Worm (Caenorhabditis elegans): ENCODE results near the gene acs-4.

Gene acs-4

DNA sequence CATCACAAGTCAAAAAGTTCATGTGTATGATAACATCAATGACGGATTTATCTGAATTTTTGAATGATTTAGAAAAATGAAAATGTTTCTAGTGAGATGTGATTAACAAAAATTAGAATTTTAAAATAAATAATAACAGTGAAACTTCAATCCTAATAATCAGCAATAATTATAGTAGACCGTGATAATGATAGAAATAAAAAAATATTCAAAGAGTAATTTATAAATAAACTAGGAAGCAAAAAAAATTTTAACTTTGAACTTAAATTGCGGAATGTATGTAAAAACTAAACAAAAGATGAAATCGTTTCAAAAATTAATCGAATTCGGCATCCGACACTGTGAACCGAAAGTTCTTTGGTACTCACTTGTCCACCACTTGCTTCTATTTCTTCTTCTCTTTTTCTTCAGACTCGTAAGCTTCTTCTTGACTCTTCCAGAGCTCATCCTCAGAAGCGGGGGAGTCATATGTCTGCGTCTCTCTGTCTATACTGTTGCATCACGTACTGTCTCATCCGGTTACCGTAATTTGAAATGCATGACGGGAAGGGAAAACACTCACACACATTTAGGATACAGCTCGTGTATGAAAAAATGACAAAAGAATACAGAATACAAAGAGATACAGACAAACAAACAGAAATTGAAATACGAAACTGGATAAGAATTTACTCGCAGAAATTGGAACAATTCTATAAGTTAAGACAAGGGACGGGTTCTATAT is 25.5 kb downstream of the acs-4 start, which contains the start of gene mec-14:
TSS of gene mec-14 (minus strand) at position 51 of the 724 bp plus-strand sequence.
- TF ChIP-seq fkh-6 (tag; optimal IDR thresholded peaks at IDR 0.05) (no peak), dve-1 (tag; optimal IDR thresholded peaks at IDR 0.05) (no peak), Y22D7AL.16 (tag; optimal IDR thresholded peaks at IDR 0.05) (no peak), ceh-22 (tag; optimal IDR thresholded peaks at IDR 0.05) (no peak)

DNA sequence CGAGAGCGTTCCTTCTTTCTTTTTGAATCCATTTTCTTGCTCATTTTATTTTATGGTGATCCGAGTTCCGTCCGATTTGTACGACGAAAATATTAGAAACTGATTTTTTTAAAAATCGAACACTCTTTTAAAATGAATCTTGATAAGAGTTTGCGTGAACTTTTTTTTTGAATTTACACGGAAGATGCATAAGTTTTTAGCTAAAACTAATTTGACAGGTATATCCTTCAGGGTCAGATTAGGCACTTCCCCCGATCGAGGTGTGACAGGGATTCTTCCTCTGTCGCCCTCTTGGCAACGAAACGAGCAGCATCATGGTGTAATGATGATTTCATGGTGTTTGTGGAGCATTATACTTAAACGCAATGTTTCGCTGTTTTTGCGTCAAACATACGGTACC is 27.7 kb downstream of the acs-4 start, which contains the start of gene F37C12.18:
TSS of gene F37C12.18 (minus strand) at position 101 of the 400 bp plus-strand sequence.
- TF ChIP-seq hlh-6 (tag; optimal IDR thresholded peaks at IDR 0.05) (no peak), unc-55 (GFP tag; optimal IDR thresholded peaks at IDR 0.05) (no peak), F13H6.1 (tag; optimal IDR thresholded peaks at IDR 0.05) (no peak), tbx-2 (tag; optimal IDR thresholded peaks at IDR 0.05) (no peak), ceh-19 (GFP tag; optimal IDR thresholded peaks at IDR 0.05) (no peak), ceh-9 (tag; optimal IDR thresholded peaks at IDR 0.05) (no peak), elt-4 (tag; optimal IDR thresholded peaks at IDR 0.05) (no peak), pha-4 (tag; optimal IDR thresholded peaks at IDR 0.05) (no peak), ets-4 (tag; optimal IDR thresholded peaks at IDR 0.05) (no peak), ref-2 (tag; optimal IDR thresholded peaks at IDR 0.05) (no peak), zip-5 (tag; optimal IDR thresholded peaks at IDR 0.05) (no peak), unc-3 (GFP tag; conservative IDR thresholded peaks at IDR 0.05) (no peak), unc-3 (tag; optimal IDR thresholded peaks at IDR 0.05) (no peak), sox-2 (GFP tag; IDR thresholded peaks at IDR 0.05) (no peak), ceh-34 (tag; optimal IDR thresholded peaks at IDR 0.05) (no peak), nhr-232 (tag; optimal IDR thresholded peaks at IDR 0.05) (no peak), pag-3 (tag; optimal IDR thresholded peaks at IDR 0.05; ENCODE audit: borderline replicate concordance) (no peak), K02D7.2 (tag; optimal IDR thresholded peaks at IDR 0.05) (no peak), ahr-1 (tag; optimal IDR thresholded peaks at IDR 0.05) (no peak)

DNA sequence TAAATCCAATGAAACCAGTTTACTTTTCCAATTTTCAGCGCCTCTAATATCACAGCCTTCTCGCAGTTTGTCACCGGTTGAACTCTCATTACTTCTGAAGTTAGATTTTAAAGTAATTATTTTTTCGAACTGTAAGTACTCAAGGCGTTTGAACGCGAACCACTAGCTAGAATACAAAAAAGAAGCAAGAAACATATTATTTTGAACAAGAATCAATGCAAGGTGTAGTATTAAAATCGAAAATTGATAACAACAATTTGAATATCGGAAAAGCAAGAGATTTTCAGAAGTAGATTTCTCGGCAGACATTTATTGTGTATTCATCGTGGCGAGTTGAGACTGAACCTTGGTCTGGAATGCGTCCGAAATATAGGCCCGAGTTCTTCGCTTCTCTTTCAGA is 30.3 kb downstream of the acs-4 start, which contains the start of gene exos-9:
TSS of gene exos-9 (minus strand) at position 101 of the 400 bp plus-strand sequence.
- TF ChIP-seq npax-4 (tag; optimal IDR thresholded peaks at IDR 0.05) (no peak), pha-4 (tag; optimal IDR thresholded peaks at IDR 0.05) (no peak)

DNA sequence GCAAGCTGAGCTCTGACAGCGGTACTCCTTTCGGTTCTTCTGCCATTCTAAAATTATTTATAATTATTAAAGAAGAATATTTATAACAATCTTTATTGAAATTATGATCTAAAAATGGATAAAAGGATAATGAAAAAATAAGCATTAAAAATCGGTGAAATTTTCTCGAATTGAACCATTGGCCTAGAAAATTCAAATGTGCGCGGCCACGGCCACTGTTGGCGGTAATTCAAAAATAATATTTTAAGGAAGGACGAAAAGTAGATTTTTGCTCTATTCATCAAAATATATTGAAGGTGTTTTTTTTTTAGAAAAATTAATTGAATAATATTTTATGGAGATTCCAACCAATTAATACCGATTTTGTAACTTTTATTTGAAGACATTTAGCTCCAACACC is 31.2 kb downstream of the acs-4 start, which contains the start of gene pfd-5:
TSS of gene pfd-5 (minus strand) at position 47 of the 400 bp plus-strand sequence.
- peak; percentile 34 for TF ChIP-seq pha-2 (tag; optimal IDR thresholded peaks at IDR 0.05)
- peak; percentile 95 for TF ChIP-seq ceh-2 (tag; optimal IDR thresholded peaks at IDR 0.05)
- TF ChIP-seq pha-4 (tag; optimal IDR thresholded peaks at IDR 0.05) = no peak
- no peak for TF ChIP-seq fkh-10 (GFP tag; optimal IDR thresholded peaks at IDR 0.05)
- peak; percentile 69 for TF ChIP-seq elt-2 (tag; optimal IDR thresholded peaks at IDR 0.05)
- TF ChIP-seq fax-1 (tag; optimal IDR thresholded peaks at IDR 0.05) = peak; percentile 74
- TF ChIP-seq hlh-8 (tag; optimal IDR thresholded peaks at IDR 0.05) = peak; percentile 94
- TF ChIP-seq tbx-2 (tag; optimal IDR thresholded peaks at IDR 0.05) = peak; percentile 87
- peak; percentile 23 for TF ChIP-seq unc-42 (tag; optimal IDR thresholded peaks at IDR 0.05)
- peak; percentile 47 for TF ChIP-seq rnt-1 (tag; optimal IDR thresholded peaks at IDR 0.05)
- TF ChIP-seq ceh-48 (tag; optimal IDR thresholded peaks at IDR 0.05) = no peak
- TF ChIP-seq lim-6 (tag; optimal IDR thresholded peaks at IDR 0.05) = peak; percentile 51
- TF ChIP-seq che-1 (tag; optimal IDR thresholded peaks at IDR 0.05) = peak; percentile 5
- TF ChIP-seq pqm-1 (tag; optimal IDR thresholded peaks at IDR 0.05) = peak; percentile 58
- peak; percentile 21 for TF ChIP-seq sdc-2 (tag; optimal IDR thresholded peaks at IDR 0.05)
- peak; percentile 90 for TF ChIP-seq ets-4 (tag; optimal IDR thresholded peaks at IDR 0.05)
- peak; percentile 92 for TF ChIP-seq C08G9.2 (tag; optimal IDR thresholded peaks at IDR 0.05)
- peak; percentile 91 for TF ChIP-seq ceh-31 (tag; optimal IDR thresholded peaks at IDR 0.05)
- TF ChIP-seq ztf-16 (tag; optimal IDR thresholded peaks at IDR 0.05) = peak; percentile 43
- no peak for TF ChIP-seq pag-3 (tag; optimal IDR thresholded peaks at IDR 0.05; ENCODE audit: borderline replicate concordance)
- TF ChIP-seq hlh-30 (tag; optimal IDR thresholded peaks at IDR 0.05; ENCODE audit: insufficient read depth) = no peak
- no peak for TF ChIP-seq odd-2 (tag; optimal IDR thresholded peaks at IDR 0.05)
- TF ChIP-seq ref-2 (tag; optimal IDR thresholded peaks at IDR 0.05) = peak; percentile 84
- TF ChIP-seq unc-86 (tag; optimal IDR thresholded peaks at IDR 0.05) = peak; percentile 51
- peak; percentile 18 for TF ChIP-seq gmeb-2 (tag; optimal IDR thresholded peaks at IDR 0.05)
- TF ChIP-seq tbx-7 (tag; optimal IDR thresholded peaks at IDR 0.05) = peak; percentile 90
- no peak for TF ChIP-seq sox-2 (GFP tag; IDR thresholded peaks at IDR 0.05)
- peak; percentile 11 for TF ChIP-seq hlh-15 (tag; optimal IDR thresholded peaks at IDR 0.05)
- TF ChIP-seq dmd-4 (tag; optimal IDR thresholded peaks at IDR 0.05; ENCODE audit: borderline replicate concordance) = no peak
